Worm (Caenorhabditis elegans): ENCODE measurements around the gene oac-8.

oac-8 gene

DNA sequence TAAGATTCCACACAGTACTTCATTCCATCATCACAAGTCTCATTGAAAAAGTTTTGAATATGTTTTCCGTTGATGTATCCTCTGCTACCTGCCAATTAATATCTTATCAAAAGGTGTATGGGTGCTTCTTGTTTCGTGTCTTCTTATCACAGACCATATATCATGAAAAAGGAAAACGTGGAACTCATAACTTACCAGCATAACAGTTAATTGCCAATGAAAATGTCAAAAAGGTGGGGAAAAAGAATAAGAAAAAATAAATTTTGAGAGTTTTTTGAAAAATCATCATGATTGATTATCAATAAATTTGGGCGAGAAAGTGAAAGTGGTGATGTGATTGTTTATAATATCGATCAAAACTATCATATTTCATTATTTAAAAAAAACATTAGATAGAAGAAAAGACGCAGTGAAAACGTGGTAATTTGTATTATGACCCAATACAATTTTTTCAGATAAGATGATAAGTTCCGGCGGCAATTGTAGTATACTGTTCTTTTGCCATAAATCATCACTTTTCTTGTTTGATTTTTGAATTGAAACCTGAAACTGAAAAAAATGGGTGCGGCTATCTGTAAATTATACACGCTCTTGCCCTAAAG, 46.7 kb downstream of the oac-8 start, which contains the start of gene F56C4.4:
TSS of gene F56C4.4 (minus strand) at position 315 of the 602 bp plus-strand sequence.
- no peak for TF ChIP-seq nhr-2 (tag; optimal IDR thresholded peaks at IDR 0.05)
- no peak for TF ChIP-seq ceh-43 (GFP tag; optimal IDR thresholded peaks at IDR 0.05)
- no peak for TF ChIP-seq drap-1 (GFP tag; optimal IDR thresholded peaks at IDR 0.05)
- no peak for TF ChIP-seq ceh-83 (GFP tag; optimal IDR thresholded peaks at IDR 0.05)
- no peak for TF ChIP-seq zip-8 (tag; optimal IDR thresholded peaks at IDR 0.05)
- TF ChIP-seq nhr-12 (tag; optimal IDR thresholded peaks at IDR 0.05) = no peak
- no peak for TF ChIP-seq mep-1 (tag; optimal IDR thresholded peaks at IDR 0.05)
- no peak for TF ChIP-seq M03D4.4 (tag; optimal IDR thresholded peaks at IDR 0.05)
- no peak for TF ChIP-seq lin-32 (GFP tag; optimal IDR thresholded peaks at IDR 0.05)
- TF ChIP-seq unc-39 (tag; optimal IDR thresholded peaks at IDR 0.05) = no peak
- TF ChIP-seq ham-2 (GFP tag; optimal IDR thresholded peaks at IDR 0.05) = no peak
- TF ChIP-seq tbx-8 (GFP tag; optimal IDR thresholded peaks at IDR 0.05) = no peak
- TF ChIP-seq flh-1 (GFP tag; optimal IDR thresholded peaks at IDR 0.05) = no peak
- TF ChIP-seq elt-1 (tag; optimal IDR thresholded peaks at IDR 0.05; ENCODE audit: borderline replicate concordance, insufficient read depth) = no peak
- no peak for TF ChIP-seq pha-4 (tag; optimal IDR thresholded peaks at IDR 0.05)
- TF ChIP-seq mab-5 (tag; optimal IDR thresholded peaks at IDR 0.05) = no peak

DNA sequence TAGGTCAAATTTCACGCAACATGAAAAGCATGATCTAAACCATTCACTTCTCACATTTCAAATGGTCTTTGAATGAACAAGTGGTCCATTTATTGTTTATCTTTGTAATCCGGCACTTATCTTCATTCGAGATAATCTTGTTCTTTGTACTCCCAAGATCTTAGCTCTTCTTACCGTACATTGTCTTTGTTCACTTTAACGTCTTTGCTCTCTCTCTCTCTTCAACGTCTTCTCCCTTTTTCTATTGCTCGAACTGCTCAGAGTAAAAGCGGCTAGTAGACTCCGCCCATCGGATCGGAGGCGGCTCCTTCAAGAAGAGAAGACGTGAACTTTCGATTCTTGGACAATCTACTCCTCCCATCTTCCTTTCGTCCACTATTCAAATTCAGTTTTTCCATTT, 52.3 kb downstream of the oac-8 start, which contains the start of gene F56C4.1:
TSS of gene F56C4.1 (plus strand) at position 301 of the 400 bp plus-strand sequence.
- TF ChIP-seq mab-5 (tag; optimal IDR thresholded peaks at IDR 0.05) (no peak), M03D4.4 (tag; optimal IDR thresholded peaks at IDR 0.05) (no peak), nhr-2 (tag; optimal IDR thresholded peaks at IDR 0.05) (no peak), lin-32 (GFP tag; optimal IDR thresholded peaks at IDR 0.05) (no peak), ceh-43 (GFP tag; optimal IDR thresholded peaks at IDR 0.05) (no peak), ztf-11 (tag; optimal IDR thresholded peaks at IDR 0.05) (no peak), ceh-39 (tag; optimal IDR thresholded peaks at IDR 0.05) (no peak), hlh-1 (tag; optimal IDR thresholded peaks at IDR 0.05) (no peak), unc-39 (tag; optimal IDR thresholded peaks at IDR 0.05) (no peak), ham-2 (GFP tag; optimal IDR thresholded peaks at IDR 0.05) (no peak), snpc-4 (tag; optimal IDR thresholded peaks at IDR 0.05) (no peak)
